Worm (Caenorhabditis elegans): ENCODE measurements around the gene rsp-6.

The rsp-6 gene

ce11 chrIV:7794709-7795108, 3.7 kb upstream of the rsp-6 start, which contains the start of gene ntp-1:
TSS of gene ntp-1 (minus strand) at chrIV:7794809.
- no peak for TF ChIP-seq ztf-29 (GFP tag; IDR thresholded peaks at IDR 0.05)
- no peak for TF ChIP-seq flt-1 (GFP tag; IDR thresholded peaks at IDR 0.05)

DNA sequence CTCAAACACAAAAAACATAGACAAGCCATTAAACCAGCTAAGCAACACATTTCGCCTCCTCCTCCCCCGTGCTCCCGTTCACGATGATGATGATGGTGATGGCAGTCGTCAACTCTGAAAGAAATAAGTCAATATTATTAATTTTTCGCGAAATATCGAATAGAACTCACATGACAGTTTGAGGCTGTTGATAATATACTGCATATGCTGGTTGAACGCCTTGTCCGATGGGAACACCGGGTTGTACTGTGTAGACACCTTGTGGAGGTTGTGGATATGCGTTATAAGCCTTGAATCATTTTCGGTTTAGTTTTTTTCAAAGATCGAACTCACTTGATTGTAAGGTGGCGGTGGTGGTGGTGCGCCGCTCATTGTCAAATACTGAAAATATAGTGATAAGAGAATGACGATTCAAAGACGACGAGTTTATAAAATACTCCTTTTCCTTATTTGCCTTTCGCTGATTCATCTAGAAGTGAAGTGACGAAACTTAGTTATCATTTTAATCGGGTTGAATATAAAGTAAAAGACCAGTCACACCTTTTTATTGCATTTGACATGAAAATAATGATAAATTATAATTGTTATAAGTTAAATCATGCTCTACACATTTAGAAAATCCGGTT, 905 bp upstream of the rsp-6 start, which contains the start of gene C33H5.13:
Gene C33H5.13 (minus strand): TSS at position 443 of the 626 bp plus-strand sequence.
- TF ChIP-seq ztf-29 (GFP tag; IDR thresholded peaks at IDR 0.05) (no peak), ztf-23 (GFP tag; IDR thresholded peaks at IDR 0.05) (no peak), flt-1 (GFP tag; IDR thresholded peaks at IDR 0.05) (no peak), cog-1 (tag; optimal IDR thresholded peaks at IDR 0.05) (no peak), med-1 (GFP tag; optimal IDR thresholded peaks at IDR 0.05; ENCODE audit: insufficient read depth) (no peak), T22C8.4 (GFP tag; IDR thresholded peaks at IDR 0.05) (no peak), klf-2 (GFP tag; conservative IDR thresholded peaks at IDR 0.05) (no peak), tab-1 (GFP tag; IDR thresholded peaks at IDR 0.05) (no peak), ref-1 (GFP tag; conservative IDR thresholded peaks at IDR 0.05) (no peak)

ce11 chrIV:7790151-7790691, 808 bp downstream of the rsp-6 start:
- TF ChIP-seq flt-1 (GFP tag; IDR thresholded peaks at IDR 0.05) (no peak), ref-1 (GFP tag; conservative IDR thresholded peaks at IDR 0.05) (no peak), tab-1 (GFP tag; IDR thresholded peaks at IDR 0.05) (no peak), ztf-23 (GFP tag; IDR thresholded peaks at IDR 0.05) (no peak), klf-2 (GFP tag; conservative IDR thresholded peaks at IDR 0.05) (no peak), med-1 (GFP tag; optimal IDR thresholded peaks at IDR 0.05; ENCODE audit: insufficient read depth) (no peak), cog-1 (tag; optimal IDR thresholded peaks at IDR 0.05) (no peak), T22C8.4 (GFP tag; IDR thresholded peaks at IDR 0.05) (no peak), ztf-29 (GFP tag; IDR thresholded peaks at IDR 0.05) (no peak)

DNA sequence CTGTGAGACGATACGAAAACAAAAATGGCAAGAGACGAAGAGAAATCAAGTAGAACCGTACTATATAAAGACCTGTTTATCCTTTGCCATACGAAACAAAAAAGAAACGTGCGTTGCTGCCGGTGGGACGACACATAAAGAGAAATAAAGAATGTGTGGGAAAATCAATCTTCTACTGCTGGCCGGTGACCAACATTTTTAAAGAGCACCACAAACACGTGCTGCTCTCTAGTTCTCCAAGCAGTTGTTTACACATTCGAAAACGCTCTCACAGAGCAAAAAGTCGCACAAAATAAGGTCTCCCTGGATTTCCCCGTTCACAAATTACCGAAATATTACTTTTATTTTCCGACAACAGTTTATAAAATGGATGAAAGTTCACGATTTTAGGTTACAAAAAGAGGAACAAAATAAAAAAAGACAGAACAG, 1.5 kb downstream of the rsp-6 start, which contains the start of gene imp-3:
Gene imp-3 (minus strand): TSS at position 93 of the 429 bp plus-strand sequence.
- TF ChIP-seq cog-1 (tag; optimal IDR thresholded peaks at IDR 0.05) (no peak), ztf-23 (GFP tag; IDR thresholded peaks at IDR 0.05) (no peak), tab-1 (GFP tag; IDR thresholded peaks at IDR 0.05) (no peak), ztf-29 (GFP tag; IDR thresholded peaks at IDR 0.05) (no peak), flt-1 (GFP tag; IDR thresholded peaks at IDR 0.05) (no peak), T22C8.4 (GFP tag; IDR thresholded peaks at IDR 0.05) (no peak), ref-1 (GFP tag; conservative IDR thresholded peaks at IDR 0.05) (no peak), med-1 (GFP tag; optimal IDR thresholded peaks at IDR 0.05; ENCODE audit: insufficient read depth) (no peak), klf-2 (GFP tag; conservative IDR thresholded peaks at IDR 0.05) (no peak)

- TF ChIP-seq cog-1 (tag; optimal IDR thresholded peaks at IDR 0.05) (peak; percentile 32), tab-1 (GFP tag; IDR thresholded peaks at IDR 0.05) (no peak)
Observed at ce11 chrIV:7785506-7786065, 5.4 kb downstream of the rsp-6 start, which contains the start of gene tag-322. TSS of gene tag-322 (minus strand) at chrIV:7785556.

- TF ChIP-seq ztf-29 (GFP tag; IDR thresholded peaks at IDR 0.05) = no peak
- no peak for TF ChIP-seq ref-1 (GFP tag; conservative IDR thresholded peaks at IDR 0.05)
- no peak for TF ChIP-seq med-1 (GFP tag; optimal IDR thresholded peaks at IDR 0.05; ENCODE audit: insufficient read depth)
- no peak for TF ChIP-seq ztf-23 (GFP tag; IDR thresholded peaks at IDR 0.05)
- TF ChIP-seq T22C8.4 (GFP tag; IDR thresholded peaks at IDR 0.05) = no peak
- TF ChIP-seq flt-1 (GFP tag; IDR thresholded peaks at IDR 0.05) = no peak
- no peak for TF ChIP-seq tab-1 (GFP tag; IDR thresholded peaks at IDR 0.05)
- TF ChIP-seq klf-2 (GFP tag; conservative IDR thresholded peaks at IDR 0.05) = no peak
- TF ChIP-seq cog-1 (tag; optimal IDR thresholded peaks at IDR 0.05) = no peak
Observed at ce11 chrIV:7783801-7784411, 7.1 kb downstream of the rsp-6 start, which contains the start of gene tag-321. TSS of gene tag-321 (minus strand) at chrIV:7783851.

ce11 chrIV:7782292-7782691, 8.7 kb downstream of the rsp-6 start, which contains the start of gene sec-10:
TSS of gene sec-10 (minus strand) at chrIV:7782499.
- no peak for TF ChIP-seq ztf-29 (GFP tag; IDR thresholded peaks at IDR 0.05)
- TF ChIP-seq flt-1 (GFP tag; IDR thresholded peaks at IDR 0.05) = no peak

DNA sequence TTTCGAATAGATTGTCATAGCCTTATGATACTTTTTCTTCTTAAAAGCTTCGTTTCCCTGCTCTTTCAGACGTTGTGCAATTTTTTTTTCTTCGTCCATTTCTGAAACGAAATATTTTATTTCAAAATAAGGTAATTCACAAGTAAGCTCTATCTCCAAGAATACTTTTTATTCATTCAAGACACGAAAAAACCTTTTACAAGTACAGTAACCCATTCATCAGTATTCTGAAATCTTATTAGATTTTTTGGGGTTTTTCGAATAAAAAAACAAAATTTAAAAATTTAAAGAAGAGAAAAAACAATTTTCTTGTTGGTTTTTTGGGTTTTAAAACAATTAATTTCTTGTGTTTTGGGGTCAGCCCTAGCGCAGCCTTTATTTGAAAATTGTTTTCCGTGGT, 12.2 kb downstream of the rsp-6 start, which contains the start of gene rpap-3:
Gene rpap-3 (minus strand): TSS at position 101 of the 400 bp plus-strand sequence.
- no peak for TF ChIP-seq ref-1 (GFP tag; conservative IDR thresholded peaks at IDR 0.05)
- no peak for TF ChIP-seq tab-1 (GFP tag; IDR thresholded peaks at IDR 0.05)
- TF ChIP-seq ztf-29 (GFP tag; IDR thresholded peaks at IDR 0.05) = no peak
- no peak for TF ChIP-seq cog-1 (tag; optimal IDR thresholded peaks at IDR 0.05)
- TF ChIP-seq med-1 (GFP tag; optimal IDR thresholded peaks at IDR 0.05; ENCODE audit: insufficient read depth) = no peak
- no peak for TF ChIP-seq T22C8.4 (GFP tag; IDR thresholded peaks at IDR 0.05)
- TF ChIP-seq ztf-23 (GFP tag; IDR thresholded peaks at IDR 0.05) = no peak
- TF ChIP-seq klf-2 (GFP tag; conservative IDR thresholded peaks at IDR 0.05) = no peak
- no peak for TF ChIP-seq flt-1 (GFP tag; IDR thresholded peaks at IDR 0.05)

DNA sequence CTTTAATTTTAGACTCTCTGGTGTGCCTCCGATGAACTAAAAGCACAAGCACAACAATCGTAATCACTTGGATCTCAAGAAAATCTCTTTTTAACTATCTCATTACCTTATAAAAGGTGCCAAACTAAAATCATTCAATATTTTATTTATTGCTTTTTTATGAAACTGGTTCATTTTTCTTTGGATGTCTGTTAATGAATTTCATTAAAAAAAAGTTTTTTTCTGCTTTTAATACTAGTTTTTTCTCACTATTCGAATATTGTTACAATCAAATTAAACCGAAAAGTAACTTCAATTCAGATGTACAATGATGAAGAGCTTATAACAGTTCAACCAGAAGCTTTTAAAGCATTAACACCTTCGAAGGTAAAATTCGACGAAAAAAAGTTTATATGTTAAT, 15.3 kb downstream of the rsp-6 start, which contains the start of gene swd-2.1:
Gene swd-2.1 (plus strand): TSS at position 301 of the 400 bp plus-strand sequence.
- TF ChIP-seq ref-1 (GFP tag; conservative IDR thresholded peaks at IDR 0.05) = no peak

ce11 chrIV:7774206-7774605, 16.8 kb downstream of the rsp-6 start, which contains the start of the genes hcf-1 and swd-2.2:
TSS of gene hcf-1 (minus strand) at chrIV:7774275.
TSS of gene swd-2.2 (plus strand) at chrIV:7774411.
- TF ChIP-seq flt-1 (GFP tag; IDR thresholded peaks at IDR 0.05) (no peak), T22C8.4 (GFP tag; IDR thresholded peaks at IDR 0.05) (no peak), klf-2 (GFP tag; conservative IDR thresholded peaks at IDR 0.05) (no peak), ztf-29 (GFP tag; IDR thresholded peaks at IDR 0.05) (no peak), ztf-23 (GFP tag; IDR thresholded peaks at IDR 0.05) (no peak), ref-1 (GFP tag; conservative IDR thresholded peaks at IDR 0.05) (no peak), med-1 (GFP tag; optimal IDR thresholded peaks at IDR 0.05; ENCODE audit: insufficient read depth) (no peak), tab-1 (GFP tag; IDR thresholded peaks at IDR 0.05) (no peak), cog-1 (tag; optimal IDR thresholded peaks at IDR 0.05) (no peak)
